Fruit fly (Drosophila melanogaster): Measurements from ENCODE around the gene Ge-1.

Ge-1 gene

dm6 chr2L:11100516-11101061 is at the start of gene Ge-1 (continued):
- TF ChIP-seq ERR (GFP tag; optimal IDR thresholded peaks at IDR 0.05) (no peak), repo (GFP tag; optimal IDR thresholded peaks at IDR 0.05) (no peak), fru (optimal IDR thresholded peaks at IDR 0.05) (no peak), chif (GFP tag; optimal IDR thresholded peaks at IDR 0.05) (no peak), wdn (GFP tag; IDR thresholded peaks at IDR 0.05) (no peak), NFAT (GFP tag; IDR thresholded peaks at IDR 0.05) (0 out of 2 replicates have a peak, but pooled peaks have one; percentile 28), crp (GFP tag; optimal IDR thresholded peaks at IDR 0.05) (peak in 1 of 2 experiments; percentile 4), CG12155 (GFP tag; optimal IDR thresholded peaks at IDR 0.05) (no peak), lola (GFP tag; optimal IDR thresholded peaks at IDR 0.05) (no peak), CG17361 (GFP tag; IDR thresholded peaks at IDR 0.05) (no peak), Trl (optimal IDR thresholded peaks at IDR 0.05) (no peak), Trl (GFP tag; optimal IDR thresholded peaks at IDR 0.05) (no peak), CG10654 (GFP tag; optimal IDR thresholded peaks at IDR 0.05) (no peak), Hr78 (GFP tag; optimal IDR thresholded peaks at IDR 0.05) (no peak), HmgD (GFP tag; optimal IDR thresholded peaks at IDR 0.05) (no peak), CG9797 (GFP tag; optimal IDR thresholded peaks at IDR 0.05) (no peak), al (GFP tag; IDR thresholded peaks at IDR 0.05) (no peak), Spps (tag; optimal IDR thresholded peaks at IDR 0.05) (no peak), phol (tag; optimal IDR thresholded peaks at IDR 0.05) (peak; percentile 5), cwo (GFP tag; optimal IDR thresholded peaks at IDR 0.05) (no peak), Nf-YB (GFP tag; optimal IDR thresholded peaks at IDR 0.05) (no peak), NK7.1 (GFP tag; optimal IDR thresholded peaks at IDR 0.05) (no peak), gt (GFP tag; IDR thresholded peaks at IDR 0.05) (no peak), zen (tag; optimal IDR thresholded peaks at IDR 0.05) (no peak), CG3163 (GFP tag; optimal IDR thresholded peaks at IDR 0.05) (no peak), CG4328 (GFP tag; optimal IDR thresholded peaks at IDR 0.05) (no peak), Mes4 (GFP tag; optimal IDR thresholded peaks at IDR 0.05) (no peak), CG8765 (GFP tag; IDR thresholded peaks at IDR 0.05) (no peak), gsb (GFP tag; IDR thresholded peaks at IDR 0.05) (no peak), CG7745 (tag; optimal IDR thresholded peaks at IDR 0.05) (no peak), sisA (GFP tag; IDR thresholded peaks at IDR 0.05) (no peak), MESR4 (GFP tag; optimal IDR thresholded peaks at IDR 0.05) (peak; percentile 29), CG32532 (GFP tag; IDR thresholded peaks at IDR 0.05) (no peak; the same call in 1 of the 2 replicates), odd (GFP tag; optimal IDR thresholded peaks at IDR 0.05) (no peak), ftz-f1 (GFP tag; optimal IDR thresholded peaks at IDR 0.05) (peak; percentile 3), Dll (GFP tag; IDR thresholded peaks at IDR 0.05; ENCODE audit: partially characterized antibody) (peak; percentile 54; the same call in 2 of the 4 replicates), Awh (GFP tag; IDR thresholded peaks at IDR 0.05) (no peak), grn (GFP tag; optimal IDR thresholded peaks at IDR 0.05) (no peak), tio (GFP tag; optimal IDR thresholded peaks at IDR 0.05) (no peak), gcm (GFP tag; optimal IDR thresholded peaks at IDR 0.05) (no peak), CG11504 (tag; optimal IDR thresholded peaks at IDR 0.05) (no peak), CG10366 (GFP tag; IDR thresholded peaks at IDR 0.05) (no peak), stwl (tag; optimal IDR thresholded peaks at IDR 0.05) (peak; percentile 45), CG17359 (tag; optimal IDR thresholded peaks at IDR 0.05) (peak; percentile 40), Oaz (GFP tag; IDR thresholded peaks at IDR 0.05) (no peak), row (GFP tag; IDR thresholded peaks at IDR 0.05) (peak; percentile 26; the same call in 1 of the 3 replicates), CG6272 (GFP tag; IDR thresholded peaks at IDR 0.05) (no peak), HLH4C (GFP tag; IDR thresholded peaks at IDR 0.05; ENCODE audit: partially characterized antibody) (peak; percentile 48; the same call in 2 of the 3 replicates), CG14965 (GFP tag; optimal IDR thresholded peaks at IDR 0.05; ENCODE audit: borderline replicate concordance) (no peak), Poxn (GFP tag; IDR thresholded peaks at IDR 0.05) (no peak), lab (GFP tag; optimal IDR thresholded peaks at IDR 0.05) (no peak)

All from whole organism, embryonic.